Fruit fly (Drosophila melanogaster) whole organism, embryonic: ENCODE data around the gene CG13481.

Experiments used
- CG2120 ChIP-seq: fragments of 200-800 bp; sonication (Bioruptor generic); optimal IDR thresholded peaks from 3 replicates; lab custom pipeline; 2016; ENCODE audit warnings: missing biosample characterization, missing genetic modification characterization
- CG9932 ChIP-seq: fragments of 200-800 bp; sonication (Bioruptor generic); IDR thresholded peaks from 2 replicates; pipeline ENCODE4 v1.3.6; 2022; ENCODE audit warnings: missing biosample characterization, missing genetic modification characterization
- Pdp1 ChIP-seq, 2 experiments: fragments of 200-800 bp; sonication (Bioruptor generic); optimal IDR thresholded peaks; 3 replicates each; lab custom pipeline; 2016; ENCODE audit warnings: missing biosample characterization in 2 of 2, missing genetic modification characterization in 2 of 2, mild to moderate bottlenecking in 1 of 2, moderate library complexity in 1 of 2
- dysf ChIP-seq: fragments of 200-800 bp; sonication (Bioruptor generic); IDR thresholded peaks from 3 replicates; pipeline ENCODE4 v1.3.6; 2022; ENCODE audit warnings: missing biosample characterization, missing genetic modification characterization
- psq ChIP-seq: fragments of 200-800 bp; sonication (Bioruptor generic); optimal IDR thresholded peaks from 2 replicates; lab custom pipeline; 2017; ENCODE audit warnings: missing biosample characterization, missing genetic modification characterization

DNA sequence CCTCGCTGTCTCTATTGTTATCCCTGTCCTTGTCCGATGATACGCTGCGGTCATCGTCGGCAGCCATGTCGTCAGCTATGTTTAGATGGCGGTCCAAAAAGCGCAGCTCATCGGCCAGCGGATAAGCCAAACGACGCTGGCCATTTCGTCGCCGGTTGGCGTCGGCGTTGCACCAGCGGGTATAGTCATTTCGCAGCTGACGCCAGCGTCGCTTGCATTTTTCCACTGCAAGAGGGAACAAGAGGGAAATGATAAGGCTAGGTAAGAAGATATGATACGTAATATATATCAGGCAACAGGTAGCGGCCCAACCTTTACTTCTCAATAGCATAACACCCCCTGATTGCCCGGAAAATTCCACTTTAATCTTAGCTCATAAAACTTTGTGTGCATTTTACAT, 37.1 kb upstream of the CG13481 start:
- no peak for TF ChIP-seq CG9932
- TF ChIP-seq psq (GFP tag; lab: Kevin White, UChicago): no peak
- no peak for TF ChIP-seq CG2120 (GFP tag; lab: Kevin White, UChicago)
- no peak for TF ChIP-seq dysf (GFP tag; lab: Robert Waterston, UW)
- TF ChIP-seq Pdp1 (GFP tag; optimal IDR thresholded peaks at IDR 0.05; lab: Kevin White, UChicago): no peak
